Worm (Caenorhabditis elegans): ENCODE data around the gene H28G03.3.

- TF ChIP-seq him-1 (tag; optimal IDR thresholded peaks at IDR 0.05) (no peak), dao-5 (tag; optimal IDR thresholded peaks at IDR 0.05) (no peak), W03F9.2 (tag; optimal IDR thresholded peaks at IDR 0.05) (no peak)
These were observed 46.3 kb downstream of the H28G03.3 start, which contains the start of gene sru-48 for ce11 chrX:5179874-5180273.

All from whole organism, L4/young adult.